Worm (Caenorhabditis elegans) whole organism, L4/young adult: ENCODE data around the gene W04E12.4.

Experiments used
- W03F9.2 ChIP-seq: fragments of 150-350 bp; optimal IDR thresholded peaks from 2 replicates; lab custom pipeline; 2014; ENCODE audit warnings: missing biosample characterization, missing genetic modification characterization
- dao-5 ChIP-seq: sonication (generic microtip); optimal IDR thresholded peaks from 2 replicates; lab custom pipeline; 2016; ENCODE audit warnings: missing genotype, missing genetic modification characterization, moderate library complexity, missing compliant biosample characterization
- him-1 ChIP-seq: sonication (generic microtip); optimal IDR thresholded peaks from 2 replicates; lab custom pipeline; 2016; ENCODE audit warnings: missing genotype, missing genetic modification reagents, missing genetic modification characterization, missing compliant biosample characterization

DNA sequence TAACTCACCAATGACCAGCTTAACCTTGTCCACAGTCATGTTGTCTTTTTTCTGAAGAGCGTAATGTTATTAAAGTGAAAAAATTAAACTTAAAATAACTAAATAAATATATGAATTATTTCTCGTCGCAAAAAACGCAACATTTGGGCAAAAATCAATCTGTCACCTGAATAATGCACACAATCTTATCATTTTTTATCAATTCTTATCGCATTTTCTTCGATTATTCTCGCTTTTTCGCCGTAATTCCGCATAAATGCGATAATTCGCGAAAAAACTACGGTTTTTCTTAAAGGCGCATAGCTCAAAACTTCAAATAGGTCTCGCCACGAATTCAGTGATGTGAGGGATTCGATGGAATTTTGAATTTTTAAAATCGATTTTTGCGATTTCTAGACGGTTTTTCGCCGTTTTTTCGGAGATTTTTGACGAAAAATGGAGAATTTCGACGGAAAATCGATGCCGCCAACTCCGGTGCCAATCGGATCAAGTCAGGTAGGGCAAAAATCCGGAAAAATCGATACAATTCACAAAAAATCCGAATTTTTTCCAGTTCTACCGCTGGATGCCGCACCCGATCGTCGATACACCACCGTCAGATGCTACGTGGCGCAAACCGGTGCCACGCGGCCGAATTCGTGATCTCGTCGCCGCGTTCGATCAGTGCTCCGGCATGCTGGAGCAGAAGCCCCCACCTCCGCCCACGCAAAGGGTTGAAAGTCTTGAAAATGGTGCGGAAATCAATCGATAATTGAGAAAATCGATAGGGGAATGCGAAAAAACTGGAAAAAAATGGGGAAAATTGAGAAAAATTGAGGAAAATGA lies 45.8 kb upstream of the W04E12.4 start, which contains the start of the genes Y43F8C.13 and ani-3:
- TF ChIP-seq him-1 (tag; lab: Kevin White, UChicago) (no peak), dao-5 (tag; lab: Kevin White, UChicago) (no peak), W03F9.2 (tag; lab: Kevin White, UChicago) (no peak)
